Fruit fly (Drosophila melanogaster): ENCODE data around the gene CG15390.
A peak's percentile ranks its signal among the peaks of the same experiment; 100 is the strongest.

Gene CG15390

DNA sequence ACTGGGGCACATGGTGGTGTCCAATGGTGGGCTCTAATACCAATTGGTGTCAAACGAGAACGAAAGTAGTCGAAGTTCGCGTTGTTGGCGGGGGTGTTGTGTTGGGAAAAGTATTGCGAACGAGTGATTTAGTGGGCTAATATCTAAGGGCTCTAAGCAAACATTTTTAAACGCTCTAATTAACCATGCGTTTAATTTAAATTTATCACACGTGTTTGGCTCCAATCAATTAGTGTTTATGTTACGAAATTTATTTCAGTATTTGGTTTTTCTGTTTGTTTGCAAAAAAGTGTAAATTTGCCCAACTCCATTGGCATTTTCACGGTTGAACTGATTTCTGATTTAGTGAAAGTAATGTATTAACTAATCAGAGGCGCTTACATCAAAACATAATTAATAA, 45.4 kb downstream of the CG15390 start, which contains the start of gene CG34447:
TSS of gene CG34447 (minus strand) at position 101 of the 400 bp plus-strand sequence.
- TF ChIP-seq ey (GFP tag; optimal IDR thresholded peaks at IDR 0.05) (no peak), foxo (GFP tag; optimal IDR thresholded peaks at IDR 0.05) (no peak), Sp1 (GFP tag; optimal IDR thresholded peaks at IDR 0.05) (no peak), jim (GFP tag; optimal IDR thresholded peaks at IDR 0.05) (no peak), GATAd (GFP tag; optimal IDR thresholded peaks at IDR 0.05) (no peak), dsf (GFP tag; optimal IDR thresholded peaks at IDR 0.05; ENCODE audit: borderline replicate concordance) (no peak), rgr (GFP tag; optimal IDR thresholded peaks at IDR 0.05) (no peak), Dif (GFP tag; optimal IDR thresholded peaks at IDR 0.05; ENCODE audit: partially characterized antibody) (no peak), tai (GFP tag; optimal IDR thresholded peaks at IDR 0.05) (no peak), CG9705 (GFP tag; optimal IDR thresholded peaks at IDR 0.05) (no peak), CG32264 (GFP tag; optimal IDR thresholded peaks at IDR 0.05) (no peak), Mio (GFP tag; optimal IDR thresholded peaks at IDR 0.05) (no peak), CrebA (GFP tag; optimal IDR thresholded peaks at IDR 0.05; ENCODE audit: borderline replicate concordance) (no peak), Abd-B (GFP tag; optimal IDR thresholded peaks at IDR 0.05) (no peak), Vsx2 (GFP tag; optimal IDR thresholded peaks at IDR 0.05; ENCODE audit: partially characterized antibody) (no peak), Hnf4 (GFP tag; optimal IDR thresholded peaks at IDR 0.05) (no peak), Hr83 (GFP tag; optimal IDR thresholded peaks at IDR 0.05; ENCODE audit: poor library complexity, severe bottlenecking) (no peak)

DNA sequence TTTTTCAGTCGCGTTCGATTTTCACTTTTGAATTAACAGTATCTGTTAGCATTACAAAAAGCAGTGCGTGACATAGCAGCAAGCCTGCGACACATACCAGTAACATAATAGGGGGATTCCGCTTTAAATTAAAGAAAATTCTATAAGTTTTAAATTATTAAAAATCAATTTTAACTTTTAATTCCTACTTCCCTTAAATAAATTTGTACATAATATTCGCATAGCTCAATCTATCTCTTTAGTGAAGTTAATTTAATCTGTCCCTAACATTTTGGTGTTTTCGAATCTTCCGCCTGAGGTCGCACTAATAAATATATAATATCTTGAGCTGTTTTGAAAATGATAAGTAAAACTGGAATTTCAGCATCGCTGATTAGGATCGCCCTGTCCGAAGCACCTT, 46.0 kb downstream of the CG15390 start, which contains the start of gene CG9886:
TSS of gene CG9886 (plus strand) at position 341 of the 400 bp plus-strand sequence.
- TF ChIP-seq rgr (GFP tag; optimal IDR thresholded peaks at IDR 0.05): peak; percentile 39
- TF ChIP-seq CG9705 (GFP tag; optimal IDR thresholded peaks at IDR 0.05): no peak
- no peak for TF ChIP-seq CrebA (GFP tag; optimal IDR thresholded peaks at IDR 0.05; ENCODE audit: borderline replicate concordance)
- TF ChIP-seq N (GFP tag; optimal IDR thresholded peaks at IDR 0.05): no peak
- TF ChIP-seq ey (GFP tag; optimal IDR thresholded peaks at IDR 0.05): peak; percentile 25
- TF ChIP-seq brk (GFP tag; optimal IDR thresholded peaks at IDR 0.05): peak; percentile 64
- no peak for TF ChIP-seq Sp1 (GFP tag; optimal IDR thresholded peaks at IDR 0.05)
- peak; percentile 25 for TF ChIP-seq psq (GFP tag; optimal IDR thresholded peaks at IDR 0.05)
- peak; percentile 65 for TF ChIP-seq Dif (GFP tag; optimal IDR thresholded peaks at IDR 0.05; ENCODE audit: partially characterized antibody)
- TF ChIP-seq fru (GFP tag; optimal IDR thresholded peaks at IDR 0.05): peak; percentile 53
- TF ChIP-seq Rel (GFP tag; optimal IDR thresholded peaks at IDR 0.05): no peak
- no peak for TF ChIP-seq Rel (tag; optimal IDR thresholded peaks at IDR 0.05)
- peak; percentile 2 for TF ChIP-seq Jra (GFP tag; optimal IDR thresholded peaks at IDR 0.05)
- TF ChIP-seq lola (GFP tag; optimal IDR thresholded peaks at IDR 0.05): no peak
- no peak for TF ChIP-seq dmrt93B (GFP tag; optimal IDR thresholded peaks at IDR 0.05)
- TF ChIP-seq Abd-B (GFP tag; optimal IDR thresholded peaks at IDR 0.05): no peak
- peak; percentile 28 for TF ChIP-seq sage (GFP tag; optimal IDR thresholded peaks at IDR 0.05)
- peak; percentile 68 for TF ChIP-seq HLH106 (tag; optimal IDR thresholded peaks at IDR 0.05)
- no peak for TF ChIP-seq jim (GFP tag; optimal IDR thresholded peaks at IDR 0.05)
- TF ChIP-seq CG32264 (GFP tag; optimal IDR thresholded peaks at IDR 0.05): no peak
- TF ChIP-seq dl (GFP tag; optimal IDR thresholded peaks at IDR 0.05; ENCODE audit: insufficient read depth in 1 of 2, partially characterized antibody in 2 of 2): no peak
- peak; percentile 32 for TF ChIP-seq Hnf4 (GFP tag; optimal IDR thresholded peaks at IDR 0.05)
- peak in 1 of 2 experiments; percentile 53 for TF ChIP-seq foxo (GFP tag; optimal IDR thresholded peaks at IDR 0.05)
- peak; percentile 21 for TF ChIP-seq OdsH (GFP tag; optimal IDR thresholded peaks at IDR 0.05)
- TF ChIP-seq Myc (optimal IDR thresholded peaks at IDR 0.05): no peak
- TF ChIP-seq tai (GFP tag; optimal IDR thresholded peaks at IDR 0.05): no peak
- TF ChIP-seq Vsx2 (GFP tag; optimal IDR thresholded peaks at IDR 0.05; ENCODE audit: partially characterized antibody): no peak
- no peak for TF ChIP-seq Mio (GFP tag; optimal IDR thresholded peaks at IDR 0.05)
- TF ChIP-seq Dfd (GFP tag; optimal IDR thresholded peaks at IDR 0.05): no peak
- peak; percentile 63 for TF ChIP-seq sv (GFP tag; optimal IDR thresholded peaks at IDR 0.05)
- TF ChIP-seq GATAd (GFP tag; optimal IDR thresholded peaks at IDR 0.05): no peak
- TF ChIP-seq dsf (GFP tag; optimal IDR thresholded peaks at IDR 0.05; ENCODE audit: borderline replicate concordance): no peak
- TF ChIP-seq woc (GFP tag; optimal IDR thresholded peaks at IDR 0.05): peak; percentile 12
- TF ChIP-seq h (GFP tag; optimal IDR thresholded peaks at IDR 0.05): peak; percentile 52

DNA sequence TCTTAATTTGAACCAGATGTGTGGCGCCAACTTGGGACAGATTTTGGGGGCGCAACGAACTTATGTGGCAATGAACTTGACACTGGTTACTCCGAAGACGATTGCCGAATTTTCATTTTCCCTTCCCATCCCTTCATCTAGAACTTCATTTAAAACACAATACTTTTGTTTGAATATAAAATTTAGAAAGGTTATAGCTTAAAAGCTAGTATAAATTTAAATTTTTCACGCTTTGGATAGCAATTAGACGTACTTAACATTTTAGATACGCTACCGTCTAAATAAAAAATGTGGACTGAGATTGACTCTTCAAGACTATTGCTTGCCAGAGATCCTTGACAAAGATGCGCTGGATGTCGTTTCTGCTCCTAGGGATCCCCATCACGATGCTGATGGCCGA, 50.0 kb downstream of the CG15390 start, which contains the start of gene CG44139:
TSS of gene CG44139 (plus strand) at position 301 of the 400 bp plus-strand sequence.
- TF ChIP-seq CG9705 (GFP tag; optimal IDR thresholded peaks at IDR 0.05) (no peak), Jra (GFP tag; optimal IDR thresholded peaks at IDR 0.05) (no peak), lola (GFP tag; optimal IDR thresholded peaks at IDR 0.05) (no peak), CG32264 (GFP tag; optimal IDR thresholded peaks at IDR 0.05) (no peak), N (GFP tag; optimal IDR thresholded peaks at IDR 0.05) (no peak), psq (GFP tag; optimal IDR thresholded peaks at IDR 0.05) (no peak), brk (GFP tag; optimal IDR thresholded peaks at IDR 0.05) (no peak), fru (GFP tag; optimal IDR thresholded peaks at IDR 0.05) (no peak), usp (GFP tag; optimal IDR thresholded peaks at IDR 0.05) (no peak), h (GFP tag; optimal IDR thresholded peaks at IDR 0.05) (no peak), pan (optimal IDR thresholded peaks at IDR 0.05) (no peak), Vsx2 (GFP tag; optimal IDR thresholded peaks at IDR 0.05; ENCODE audit: partially characterized antibody) (no peak), dl (GFP tag; optimal IDR thresholded peaks at IDR 0.05; ENCODE audit: insufficient read depth in 1 of 2, partially characterized antibody in 2 of 2) (no peak), CrebA (GFP tag; optimal IDR thresholded peaks at IDR 0.05; ENCODE audit: borderline replicate concordance) (no peak), Dif (GFP tag; optimal IDR thresholded peaks at IDR 0.05; ENCODE audit: partially characterized antibody) (no peak), Myc (optimal IDR thresholded peaks at IDR 0.05) (no peak), dsf (GFP tag; optimal IDR thresholded peaks at IDR 0.05; ENCODE audit: borderline replicate concordance) (no peak), Hnf4 (GFP tag; optimal IDR thresholded peaks at IDR 0.05) (no peak)

Measured in whole organism, wandering third instar larva.